Worm (Caenorhabditis elegans): ENCODE data around the gene B0024.4.

ce11 chrV:10332012-10332411 lies 34.8 kb downstream of the B0024.4 start, which contains the start of gene crm-1:
- no peak for TF ChIP-seq nhr-25 (tag; optimal IDR thresholded peaks at IDR 0.05)
- TF ChIP-seq blmp-1 (tag; optimal IDR thresholded peaks at IDR 0.05; ENCODE audit: insufficient read depth): no peak
- no peak for TF ChIP-seq unc-62 (GFP tag; optimal IDR thresholded peaks at IDR 0.05)
- TF ChIP-seq ztf-11 (tag; optimal IDR thresholded peaks at IDR 0.05): no peak
- no peak for TF ChIP-seq ztf-4 (tag; optimal IDR thresholded peaks at IDR 0.05)
- TF ChIP-seq fos-1 (tag; optimal IDR thresholded peaks at IDR 0.05): no peak

Data from whole organism, L2 larva.